Fruit fly (Drosophila melanogaster) whole organism, embryonic: Measurements from ENCODE around the gene janB.

Experiments
- Adf1 ChIP-seq: fragments of 200-800 bp; sonication (Bioruptor generic); IDR thresholded peaks from 2 replicates; pipeline ENCODE4 v1.3.6; 2022; ENCODE audit warnings: missing biosample characterization, missing genetic modification characterization
- Bgb ChIP-seq: fragments of 200-800 bp; sonication (Bioruptor generic); IDR thresholded peaks from 2 replicates; pipeline ENCODE4 v1.3.6; 2022; ENCODE audit warnings: missing biosample characterization, missing genetic modification characterization; ENCODE audit not compliant: partially characterized antibody
- CG10565 ChIP-seq: fragments of 200-800 bp; sonication (Bioruptor generic); optimal IDR thresholded peaks from 3 replicates; lab custom pipeline; 2016; ENCODE audit warnings: missing biosample characterization, mild to moderate bottlenecking, missing genetic modification characterization
- CG11085 ChIP-seq: fragments of 200-800 bp; sonication (Bioruptor generic); IDR thresholded peaks from 2 replicates; pipeline ENCODE4 v1.3.6; 2022; ENCODE audit warnings: missing biosample characterization, missing genetic modification characterization
- CG13123 ChIP-seq: fragments of 200-800 bp; sonication (Bioruptor generic); optimal IDR thresholded peaks from 2 replicates; lab custom pipeline; 2016; ENCODE audit warnings: missing biosample characterization, missing genetic modification characterization
- CG13424 ChIP-seq: fragments of 200-800 bp; sonication (Bioruptor generic); optimal IDR thresholded peaks from 2 replicates; lab custom pipeline; 2019; ENCODE audit warnings: missing biosample characterization, mild to moderate bottlenecking, missing genetic modification characterization, moderate library complexity
- CG13775 ChIP-seq: fragments of 200-800 bp; sonication (Bioruptor generic); optimal IDR thresholded peaks from 3 replicates; lab custom pipeline; 2017; ENCODE audit warnings: missing biosample characterization, mild to moderate bottlenecking, missing genetic modification characterization
- CG14050 ChIP-seq: fragments of 200-800 bp; sonication (Bioruptor generic); IDR thresholded peaks from 3 replicates; pipeline ENCODE4 v1.3.6; 2022; ENCODE audit warnings: missing biosample characterization, missing genetic modification characterization
- CG17186 ChIP-seq: fragments of 200-800 bp; sonication (Bioruptor generic); optimal IDR thresholded peaks from 3 replicates; lab custom pipeline; 2017; ENCODE audit warnings: missing biosample characterization, missing genetic modification reagents, missing genetic modification characterization
- CG17361 ChIP-seq: fragments of 200-800 bp; sonication (Bioruptor generic); IDR thresholded peaks from 3 replicates; pipeline ENCODE4 v1.3.6; 2022; ENCODE audit warnings: missing biosample characterization, missing genetic modification characterization
- CG1832 ChIP-seq: fragments of 200-800 bp; sonication (Bioruptor generic); optimal IDR thresholded peaks from 2 replicates; lab custom pipeline; 2017; ENCODE audit warnings: missing biosample characterization, mild to moderate bottlenecking, missing genetic modification characterization, inconsistent platforms
- CG2712 ChIP-seq: fragments of 200-800 bp; optimal IDR thresholded peaks from 3 replicates; lab custom pipeline; 2019; ENCODE audit warnings: missing biosample characterization, mild to moderate bottlenecking, missing genetic modification characterization, moderate library complexity
- CG31224 ChIP-seq: fragments of 200-800 bp; sonication (Bioruptor generic); IDR thresholded peaks from 2 replicates; pipeline ENCODE4 v1.3.6; 2022; ENCODE audit warnings: missing biosample characterization, missing genetic modification characterization
- CG3163 ChIP-seq: fragments of 200-800 bp; sonication (Bioruptor generic); optimal IDR thresholded peaks from 3 replicates; lab custom pipeline; 2016; ENCODE audit warnings: missing biosample characterization, missing genetic modification characterization
- CG7271 ChIP-seq: fragments of 200-800 bp; sonication (Bioruptor generic); optimal IDR thresholded peaks from 2 replicates; lab custom pipeline; 2018; ENCODE audit warnings: missing biosample characterization, mild to moderate bottlenecking, missing genetic modification characterization, moderate library complexity
- CG8765 ChIP-seq: fragments of 200-800 bp; sonication (Bioruptor generic); IDR thresholded peaks from 2 replicates; pipeline ENCODE4 v1.3.6; 2022; ENCODE audit warnings: missing biosample characterization, missing genetic modification characterization
- CG9876 ChIP-seq: fragments of 200-800 bp; sonication (Bioruptor generic); optimal IDR thresholded peaks from 2 replicates; lab custom pipeline; 2016; ENCODE audit warnings: missing biosample characterization, missing genetic modification characterization
- Doc3 ChIP-seq: fragments of 200-800 bp; sonication (Bioruptor generic); IDR thresholded peaks from 3 replicates; pipeline ENCODE4 v1.3.6; 2022; ENCODE audit warnings: missing biosample characterization, missing genetic modification characterization; ENCODE audit not compliant: partially characterized antibody
- Drgx ChIP-seq: fragments of 200-800 bp; sonication (Bioruptor generic); IDR thresholded peaks from 2 replicates; pipeline ENCODE4 v1.3.6; 2022; ENCODE audit warnings: missing biosample characterization, missing genetic modification characterization
- Ets65A ChIP-seq: fragments of 200-800 bp; sonication (Bioruptor generic); peaks from one replicate; lab custom pipeline; 2016; ENCODE audit warnings: missing biosample characterization, missing genetic modification characterization
- Hand ChIP-seq: fragments of 200-800 bp; sonication (Bioruptor generic); optimal IDR thresholded peaks from 2 replicates; lab custom pipeline; 2017; ENCODE audit warnings: mild to moderate bottlenecking, missing biosample characterization, missing genetic modification reagents, missing genetic modification characterization
- Hey ChIP-seq: fragments of 200-800 bp; sonication (Bioruptor generic); optimal IDR thresholded peaks from 3 replicates; lab custom pipeline; 2018; ENCODE audit warnings: missing biosample characterization, mild to moderate bottlenecking, missing genetic modification characterization
- Hmr ChIP-seq: fragments of 200-800 bp; sonication (Bioruptor generic); optimal IDR thresholded peaks from 3 replicates; lab custom pipeline; 2017; ENCODE audit warnings: mild to moderate bottlenecking, missing biosample characterization, missing genetic modification reagents, missing genetic modification characterization
- MBD-R2 ChIP-seq: fragments of 200-800 bp; sonication (Bioruptor generic); IDR thresholded peaks from 2 replicates; pipeline ENCODE4 v1.3.6; 2022; ENCODE audit warnings: missing biosample characterization, missing genetic modification characterization
- NC2β ChIP-seq: fragments of 200-800 bp; sonication (Bioruptor generic); optimal IDR thresholded peaks from 2 replicates; lab custom pipeline; 2016; ENCODE audit warnings: missing biosample characterization, missing genetic modification characterization
- Nf-YA ChIP-seq: fragments of 200-800 bp; sonication (Bioruptor generic); IDR thresholded peaks from 2 replicates; pipeline ENCODE4 v1.3.6; 2022; ENCODE audit warnings: missing biosample characterization, missing genetic modification characterization
- Sry-β ChIP-seq: fragments of 200-800 bp; sonication (Bioruptor generic); optimal IDR thresholded peaks from 2 replicates; lab custom pipeline; 2018; ENCODE audit warnings: missing biosample characterization, mild to moderate bottlenecking, missing genetic modification characterization, moderate library complexity
- Ssrp ChIP-seq: fragments of 200-800 bp; sonication (Bioruptor generic); optimal IDR thresholded peaks from 2 replicates; lab custom pipeline; 2018; ENCODE audit warnings: missing biosample characterization, mild to moderate bottlenecking, missing genetic modification characterization, moderate library complexity
- Usf ChIP-seq: fragments of 200-800 bp; sonication (Bioruptor generic); optimal IDR thresholded peaks from 2 replicates; lab custom pipeline; 2017; ENCODE audit warnings: missing genotype, missing biosample characterization, missing genetic modification characterization
- ara ChIP-seq: fragments of 200-800 bp; sonication (Bioruptor generic); IDR thresholded peaks from 2 replicates; pipeline ENCODE4 v1.3.6; 2022; ENCODE audit warnings: missing biosample characterization, missing genetic modification characterization
- ato ChIP-seq: fragments of 200-800 bp; sonication (Bioruptor generic); IDR thresholded peaks from 2 replicates; pipeline ENCODE4 v1.3.6; 2022; ENCODE audit warnings: missing biosample characterization, missing genetic modification characterization; ENCODE audit not compliant: partially characterized antibody
- br ChIP-seq: fragments of >200 bp; optimal IDR thresholded peaks from 2 replicates; lab custom pipeline; 2017
- croc ChIP-seq: fragments of 200-800 bp; sonication (Bioruptor generic); conservative IDR thresholded peaks from 3 replicates; pipeline ENCODE4 v1.3.6; 2022; ENCODE audit warnings: missing biosample characterization, missing genetic modification characterization
- crp ChIP-seq, 2 experiments: fragments of 200-800 bp; sonication (Bioruptor generic); optimal IDR thresholded peaks; 2 replicates in 1 of 2; 3 replicates in 1 of 2; lab custom pipeline; 2017; ENCODE audit warnings: missing biosample characterization in 2 of 2, missing genetic modification characterization in 2 of 2, mild to moderate bottlenecking in 1 of 2, moderate library complexity in 1 of 2
- disco-r ChIP-seq: fragments of 200-800 bp; sonication (Bioruptor generic); optimal IDR thresholded peaks from 2 replicates; lab custom pipeline; 2016; ENCODE audit warnings: missing biosample characterization, missing genetic modification characterization
- dm ChIP-seq: fragments of 200-800 bp; sonication (Bioruptor generic); optimal IDR thresholded peaks from 3 replicates; lab custom pipeline; 2016; ENCODE audit warnings: missing biosample characterization, missing genetic modification characterization
- esg ChIP-seq: fragments of 200-800 bp; sonication (Bioruptor generic); conservative IDR thresholded peaks from 2 replicates; pipeline ENCODE4 v1.3.6; 2022; ENCODE audit warnings: missing biosample characterization, missing genetic modification characterization
- fd64A ChIP-seq: fragments of 200-800 bp; sonication (Bioruptor generic); optimal IDR thresholded peaks from 3 replicates; lab custom pipeline; 2018; ENCODE audit warnings: missing biosample characterization, mild to moderate bottlenecking, missing genetic modification characterization
- gcm ChIP-seq: fragments of 200-800 bp; sonication (Bioruptor generic); optimal IDR thresholded peaks from 2 replicates; lab custom pipeline; 2019; ENCODE audit warnings: missing biosample characterization, mild to moderate bottlenecking, missing genetic modification characterization, moderate library complexity
- gsb-n ChIP-seq: fragments of 200-800 bp; sonication (Bioruptor generic); optimal IDR thresholded peaks from 3 replicates; lab custom pipeline; 2018; ENCODE audit warnings: missing biosample characterization, mild to moderate bottlenecking, missing genetic modification characterization
- hb ChIP-seq: fragments of 200-800 bp; sonication (Bioruptor generic); IDR thresholded peaks from 3 replicates; pipeline ENCODE4 v1.3.6; 2022; ENCODE audit warnings: missing biosample characterization, missing genetic modification characterization; ENCODE audit not compliant: partially characterized antibody
- hkb ChIP-seq, 2 experiments: fragments of 200-800 bp in 1 of 2; fragments of >200 bp in 1 of 2; sonication (Bioruptor generic) in 1 of 2; IDR thresholded peaks in 1 of 2; optimal IDR thresholded peaks in 1 of 2; 2 replicates each; pipeline versions ENCODE4 v1.3.6 to Lab custom; 2017 to 2022; ENCODE audit warnings: missing biosample characterization in 1 of 2, missing genetic modification characterization in 1 of 2
- lola ChIP-seq, 3 experiments: fragments of >200 bp in 2 of 3; fragments of 200-800 bp in 1 of 3; sonication (Bioruptor generic) in 1 of 3; optimal IDR thresholded peaks; 2 replicates each; lab custom pipeline; 2017 to 2019; ENCODE audit warnings: missing biosample characterization in 3 of 3, missing genetic modification characterization in 3 of 3, mild to moderate bottlenecking in 1 of 3, moderate library complexity in 1 of 3
- mld ChIP-seq: fragments of 200-800 bp; sonication (Bioruptor generic); IDR thresholded peaks from 3 replicates; pipeline ENCODE4 v1.3.6; 2022; ENCODE audit warnings: missing biosample characterization, missing genetic modification characterization; ENCODE audit not compliant: partially characterized antibody
- pita ChIP-seq: fragments of 200-800 bp; sonication (Bioruptor generic); optimal IDR thresholded peaks from 2 replicates; lab custom pipeline; 2017; ENCODE audit warnings: missing biosample characterization, mild to moderate bottlenecking, missing genetic modification characterization
- slbo ChIP-seq: fragments of 200-800 bp; sonication (Bioruptor generic); IDR thresholded peaks from 2 replicates; pipeline ENCODE4 v1.3.6; 2022; ENCODE audit warnings: missing biosample characterization, missing genetic modification characterization
- so ChIP-seq: fragments of 200-800 bp; sonication (Bioruptor generic); IDR thresholded peaks from 3 replicates; pipeline ENCODE4 v1.3.6; 2022; ENCODE audit warnings: missing biosample characterization, missing genetic modification characterization
- tll ChIP-seq, 2 experiments: fragments of 200-800 bp in 1 of 2; fragments of >200 bp in 1 of 2; sonication (Bioruptor generic) in 1 of 2; optimal IDR thresholded peaks; 2 replicates each; lab custom pipeline; 2017 to 2019; ENCODE audit warnings: missing biosample characterization in 2 of 2, missing genetic modification characterization in 2 of 2, mild to moderate bottlenecking in 1 of 2, moderate library complexity in 1 of 2
- trh ChIP-seq: fragments of 200-800 bp; sonication (Bioruptor generic); optimal IDR thresholded peaks from 2 replicates; lab custom pipeline; 2016; ENCODE audit warnings: missing biosample characterization, missing genetic modification characterization
- usp ChIP-seq: fragments of >200 bp; optimal IDR thresholded peaks from 2 replicates; lab custom pipeline; 2017; ENCODE audit warnings: missing biosample characterization, missing genetic modification characterization

The janB gene

DNA sequence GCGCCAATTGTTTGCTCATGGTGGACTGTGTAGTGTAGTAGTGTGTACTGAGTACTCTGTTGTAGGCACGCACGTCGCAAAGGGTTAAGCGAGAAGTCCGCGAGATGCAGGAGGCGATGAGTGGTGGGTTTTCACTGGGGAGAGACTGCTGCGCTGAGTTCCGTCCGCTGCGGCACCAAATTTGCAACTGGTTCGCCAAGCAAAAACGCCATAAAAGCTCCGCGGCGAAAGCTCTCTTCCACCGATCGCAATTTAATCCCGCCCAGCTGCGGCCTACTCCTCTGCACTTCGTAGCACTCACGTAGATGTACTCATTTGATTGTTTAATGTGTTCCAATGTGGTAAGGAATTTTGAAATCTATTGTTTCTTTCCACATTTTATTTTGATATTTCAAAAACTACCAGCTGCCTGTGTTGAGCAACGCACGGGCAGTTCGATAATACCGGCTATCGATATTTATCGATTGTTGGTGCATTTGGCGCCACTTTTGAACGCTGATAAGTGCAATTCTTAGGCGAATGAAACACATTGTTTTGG, 23.5 kb downstream of the janB start, which contains the start of gene CG7920 (continued):
- TF ChIP-seq ara (GFP tag; lab: Robert Waterston, UW) (no peak), tll (GFP tag; optimal IDR thresholded peaks at IDR 0.05; lab: Kevin White, UChicago) (no peak), Ets65A (GFP tag; lab: Kevin White, UChicago) (no peak), br (no peak), CG11085 (GFP tag; lab: Robert Waterston, UW) (no peak), slbo (GFP tag; lab: Robert Waterston, UW) (peak; percentile 22; the same call in 1 of the 2 replicates), Hmr (peak; percentile 69), CG10565 (no peak), fd64A (GFP tag; lab: Kevin White, UChicago) (no peak), Hand (GFP tag; lab: Kevin White, UChicago) (peak; percentile 37), Ssrp (no peak), mld (GFP tag; lab: Robert Waterston, UW) (peak; percentile 13; the same call in 1 of the 3 replicates), trh (GFP tag; lab: Kevin White, UChicago) (no peak), crp (GFP tag; optimal IDR thresholded peaks at IDR 0.05; lab: Kevin White, UChicago) (peak in 1 of 2 experiments; percentile 55), CG7271 (tag; lab: Kevin White, UChicago) (no peak), CG8765 (GFP tag; lab: Robert Waterston, UW) (no peak), hb (GFP tag; lab: Robert Waterston, UW) (peak; percentile 65; the same call in 1 of the 3 replicates), CG17186 (GFP tag; lab: Kevin White, UChicago) (peak; percentile 43), so (GFP tag; lab: Robert Waterston, UW) (no peak), Bgb (GFP tag; lab: Robert Waterston, UW) (peak; percentile 79), Usf (no peak), Sry-β (GFP tag; lab: Kevin White, UChicago) (no peak), CG3163 (GFP tag; lab: Kevin White, UChicago) (no peak), Drgx (GFP tag; lab: Robert Waterston, UW) (peak; percentile 50; the same call in 1 of the 2 replicates), lola (GFP tag; optimal IDR thresholded peaks at IDR 0.05; lab: Kevin White, UChicago) (no peak), Hey (no peak), ato (peak; percentile 61; the same call in 1 of the 2 replicates), gsb-n (tag; lab: Kevin White, UChicago) (no peak), Adf1 (GFP tag; lab: Robert Waterston, UW) (no peak; the same call in 1 of the 2 replicates), CG1832 (GFP tag; lab: Kevin White, UChicago) (no peak), CG31224 (GFP tag; lab: Robert Waterston, UW) (no peak), MBD-R2 (GFP tag; lab: Robert Waterston, UW) (peak; percentile 29; the same call in 1 of the 2 replicates), CG13424 (no peak), CG17361 (GFP tag; lab: Robert Waterston, UW) (no peak), CG13123 (GFP tag; lab: Kevin White, UChicago) (no peak), hkb (optimal IDR thresholded peaks at IDR 0.05; lab: Kevin White, UChicago) (no peak), hkb (GFP tag; IDR thresholded peaks at IDR 0.05; lab: Robert Waterston, UW) (peak; percentile 33), usp (GFP tag; lab: Kevin White, UChicago) (no peak), Nf-YA (GFP tag; lab: Robert Waterston, UW) (no peak), CG9876 (GFP tag; lab: Kevin White, UChicago) (no peak), Doc3 (GFP tag; lab: Robert Waterston, UW) (peak; percentile 81), CG13775 (GFP tag; lab: Kevin White, UChicago) (no peak), CG14050 (no peak), croc (GFP tag; lab: Robert Waterston, UW) (no peak), pita (no peak), dm (GFP tag; lab: Kevin White, UChicago) (peak; percentile 41), NC2β (GFP tag; lab: Kevin White, UChicago) (no peak), CG2712 (tag; lab: Kevin White, UChicago) (peak; percentile 6), gcm (peak; percentile 4), disco-r (GFP tag; lab: Kevin White, UChicago) (no peak), esg (GFP tag; lab: Robert Waterston, UW) (no peak)
